Worm (Caenorhabditis elegans): ENCODE results near the gene T05A8.7.

ce11 chrII:2742251-2742650 is at the start of gene T05A8.7:
- TF ChIP-seq blmp-1 (tag; optimal IDR thresholded peaks at IDR 0.05) (no peak), elt-2 (tag; optimal IDR thresholded peaks at IDR 0.05) (no peak), fos-1 (tag; optimal IDR thresholded peaks at IDR 0.05) (no peak), nhr-77 (tag; optimal IDR thresholded peaks at IDR 0.05) (no peak), egl-27 (tag; optimal IDR thresholded peaks at IDR 0.05) (no peak)

Measured in whole organism, L1 larva.